Worm (Caenorhabditis elegans) whole organism, L4 larva: ENCODE data around the gene fbxa-197.

Experiments used
- ama-1 ChIP-seq: fragments of 150-350 bp; optimal IDR thresholded peaks from 2 replicates; lab custom pipeline; 2014; ENCODE audit warnings: inconsistent platforms, mixed read lengths
- ceh-82 ChIP-seq: sonication (generic microtip); optimal IDR thresholded peaks from 2 replicates; lab custom pipeline; 2017; ENCODE audit warnings: missing biosample characterization, missing genetic modification characterization
- nhr-237 ChIP-seq: sonication (generic microtip); optimal IDR thresholded peaks from 2 replicates; lab custom pipeline; 2017; ENCODE audit warnings: missing biosample characterization, missing genetic modification characterization

DNA sequence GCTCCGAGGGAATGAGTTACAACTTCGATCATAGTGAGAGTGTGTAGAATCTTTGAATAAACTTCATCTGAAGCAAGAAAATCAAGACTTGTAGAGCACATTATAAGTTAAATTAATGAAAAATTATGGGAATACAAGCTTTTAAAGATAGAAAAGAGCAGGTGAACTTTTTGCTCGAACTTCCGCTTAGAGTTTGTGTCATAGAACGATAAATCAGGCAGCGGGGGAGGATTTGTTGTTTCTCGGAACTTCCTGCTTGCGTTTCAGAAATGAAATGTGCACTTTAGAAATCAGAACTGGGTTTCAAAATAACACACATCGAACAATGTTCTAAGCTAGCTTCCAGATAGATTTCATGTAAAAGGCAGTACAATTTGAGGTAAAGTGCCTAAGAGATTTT lies 26.4 kb upstream of the fbxa-197 start, which contains the start of gene srh-149:
- TF ChIP-seq ceh-82 (tag; lab: Kevin White, UChicago) = no peak
- no peak for TF ChIP-seq nhr-237 (tag; lab: Kevin White, UChicago)
- TF ChIP-seq ama-1 (lab: Kevin White, UChicago) = no peak
